Fruit fly (Drosophila melanogaster) whole organism, embryonic: Measurements from ENCODE around the gene CG15249.

ENCODE experiments used
- Bgb ChIP-seq: fragments of 200-800 bp; sonication (Bioruptor generic); IDR thresholded peaks from 2 replicates; pipeline ENCODE4 v1.3.6; 2022; ENCODE audit warnings: missing biosample characterization, missing genetic modification characterization; ENCODE audit not compliant: partially characterized antibody
- CG11723 ChIP-seq: fragments of 200-800 bp; sonication (Bioruptor generic); optimal IDR thresholded peaks from 2 replicates; lab custom pipeline; 2017; ENCODE audit warnings: missing biosample characterization, mild to moderate bottlenecking, missing genetic modification characterization
- CG12155 ChIP-seq: fragments of 200-800 bp; sonication (Bioruptor generic); optimal IDR thresholded peaks from 3 replicates; lab custom pipeline; 2016; ENCODE audit warnings: missing biosample characterization, missing genetic modification characterization
- CG13775 ChIP-seq: fragments of 200-800 bp; sonication (Bioruptor generic); optimal IDR thresholded peaks from 3 replicates; lab custom pipeline; 2017; ENCODE audit warnings: missing biosample characterization, mild to moderate bottlenecking, missing genetic modification characterization
- CG14667 ChIP-seq: fragments of 200-800 bp; sonication (Bioruptor generic); IDR thresholded peaks from 2 replicates; pipeline ENCODE4 v1.3.6; 2022; ENCODE audit warnings: missing biosample characterization, missing genetic modification characterization
- CG14860 ChIP-seq: fragments of 200-800 bp; sonication (Bioruptor generic); IDR thresholded peaks from 3 replicates; pipeline ENCODE4 v1.3.6; 2022; ENCODE audit warnings: missing biosample characterization, missing genetic modification characterization; ENCODE audit not compliant: partially characterized antibody
- CG15073 ChIP-seq: fragments of 200-800 bp; sonication (Bioruptor generic); optimal IDR thresholded peaks from 2 replicates; lab custom pipeline; 2016; ENCODE audit warnings: missing biosample characterization, missing genetic modification characterization
- CG15479 ChIP-seq: fragments of 200-800 bp; sonication (Bioruptor generic); optimal IDR thresholded peaks from 3 replicates; lab custom pipeline; 2019; ENCODE audit warnings: missing biosample characterization, mild to moderate bottlenecking, missing genetic modification characterization, moderate library complexity
- CG15696 ChIP-seq: fragments of 200-800 bp; sonication (Bioruptor generic); optimal IDR thresholded peaks from 2 replicates; lab custom pipeline; 2019; ENCODE audit warnings: missing biosample characterization, mild to moderate bottlenecking, missing genetic modification characterization, moderate library complexity
- CG17359 ChIP-seq: fragments of 200-800 bp; sonication (Bioruptor generic); optimal IDR thresholded peaks from 3 replicates; lab custom pipeline; 2018; ENCODE audit warnings: missing biosample characterization, mild to moderate bottlenecking, missing genetic modification characterization, moderate library complexity
- CG17802 ChIP-seq: fragments of 200-800 bp; sonication (Bioruptor generic); optimal IDR thresholded peaks from 2 replicates; lab custom pipeline; 2018; ENCODE audit warnings: missing biosample characterization, mild to moderate bottlenecking, missing genetic modification characterization, moderate library complexity
- CG31365 ChIP-seq: fragments of 200-800 bp; sonication (Bioruptor generic); optimal IDR thresholded peaks from 2 replicates; lab custom pipeline; 2018; ENCODE audit warnings: missing biosample characterization, mild to moderate bottlenecking, missing genetic modification characterization
- CG31441 ChIP-seq: fragments of 200-800 bp; sonication (Bioruptor generic); IDR thresholded peaks from 2 replicates; pipeline ENCODE4 v1.3.6; 2022; ENCODE audit warnings: missing biosample characterization, missing genetic modification characterization
- CG5180 ChIP-seq: fragments of 200-800 bp; sonication (Bioruptor generic); optimal IDR thresholded peaks from 3 replicates; lab custom pipeline; 2017; ENCODE audit warnings: missing biosample characterization, missing genetic modification characterization, mild to moderate bottlenecking, moderate library complexity, missing genetic modification reagents
- CG6854 ChIP-seq: fragments of 200-800 bp; sonication (Bioruptor generic); optimal IDR thresholded peaks from 3 replicates; lab custom pipeline; 2017; ENCODE audit warnings: missing biosample characterization, mild to moderate bottlenecking, missing genetic modification characterization
- CG7963 ChIP-seq: fragments of 200-800 bp; sonication (Bioruptor generic); IDR thresholded peaks from 3 replicates; pipeline ENCODE4 v1.3.6; 2022; ENCODE audit warnings: missing biosample characterization, missing genetic modification characterization; ENCODE audit not compliant: partially characterized antibody
- CG8944 ChIP-seq: fragments of 200-800 bp; sonication (Bioruptor generic); optimal IDR thresholded peaks from 3 replicates; lab custom pipeline; 2016; ENCODE audit warnings: missing biosample characterization, missing genetic modification characterization
- CG9215 ChIP-seq: fragments of 200-800 bp; sonication (Bioruptor generic); IDR thresholded peaks from 2 replicates; pipeline ENCODE4 v1.3.6; 2022; ENCODE audit warnings: missing biosample characterization, missing genetic modification characterization
- Deaf1 ChIP-seq: fragments of 200-800 bp; optimal IDR thresholded peaks from 3 replicates; lab custom pipeline; 2019; ENCODE audit warnings: missing biosample characterization, mild to moderate bottlenecking, missing genetic modification characterization, moderate library complexity
- Dek ChIP-seq: fragments of 200-800 bp; sonication (Bioruptor generic); optimal IDR thresholded peaks from 3 replicates; lab custom pipeline; 2019; ENCODE audit warnings: missing biosample characterization, mild to moderate bottlenecking, missing genetic modification characterization, moderate library complexity
- Dip2 ChIP-seq: fragments of 200-800 bp; sonication (Bioruptor generic); IDR thresholded peaks from 2 replicates; pipeline ENCODE4 v1.3.6; 2022; ENCODE audit warnings: missing biosample characterization, missing genetic modification characterization
- Doc3 ChIP-seq: fragments of 200-800 bp; sonication (Bioruptor generic); IDR thresholded peaks from 3 replicates; pipeline ENCODE4 v1.3.6; 2022; ENCODE audit warnings: missing biosample characterization, missing genetic modification characterization; ENCODE audit not compliant: partially characterized antibody
- E2f1 ChIP-seq: fragments of 200-800 bp; sonication (Bioruptor generic); IDR thresholded peaks from 2 replicates; pipeline ENCODE4 v1.3.6; 2022; ENCODE audit warnings: missing biosample characterization, missing genetic modification characterization
- Gug ChIP-seq: fragments of 200-800 bp; sonication (Bioruptor generic); IDR thresholded peaks from 4 replicates; pipeline ENCODE4 v1.3.6; 2022; ENCODE audit warnings: missing biosample characterization, missing genetic modification characterization
- HLH3B ChIP-seq: fragments of 200-800 bp; sonication (Bioruptor generic); IDR thresholded peaks from 2 replicates; pipeline ENCODE4 v1.3.6; 2022; ENCODE audit warnings: missing biosample characterization, missing genetic modification characterization
- Vsx1 ChIP-seq: fragments of 200-800 bp; sonication (Bioruptor generic); optimal IDR thresholded peaks from 2 replicates; lab custom pipeline; 2017; ENCODE audit warnings: missing biosample characterization, mild to moderate bottlenecking, missing genetic modification characterization, missing genetic modification reagents
- aop ChIP-seq: fragments of 200-800 bp; sonication (Bioruptor generic); IDR thresholded peaks from 2 replicates; pipeline ENCODE4 v1.3.6; 2022; ENCODE audit warnings: missing biosample characterization, missing genetic modification characterization
- bsh ChIP-seq, 2 experiments: fragments of 200-800 bp; sonication (Bioruptor generic); optimal IDR thresholded peaks; 2 replicates each; lab custom pipeline; 2017 to 2018; ENCODE audit warnings: mild to moderate bottlenecking in 2 of 2, missing biosample characterization in 2 of 2, missing genetic modification characterization in 2 of 2, moderate library complexity in 1 of 2
- caup ChIP-seq: fragments of 200-800 bp; sonication (Bioruptor generic); optimal IDR thresholded peaks from 3 replicates; lab custom pipeline; 2017; ENCODE audit warnings: missing biosample characterization, mild to moderate bottlenecking, missing genetic modification characterization, moderate library complexity; ENCODE audit not compliant: severe bottlenecking
- chm ChIP-seq: fragments of 200-800 bp; sonication (Bioruptor generic); IDR thresholded peaks from 2 replicates; pipeline ENCODE4 v1.3.6; 2022; ENCODE audit warnings: missing biosample characterization, missing genetic modification characterization
- crp ChIP-seq, 2 experiments: fragments of 200-800 bp; sonication (Bioruptor generic); optimal IDR thresholded peaks; 2 replicates in 1 of 2; 3 replicates in 1 of 2; lab custom pipeline; 2017; ENCODE audit warnings: missing biosample characterization in 2 of 2, missing genetic modification characterization in 2 of 2, mild to moderate bottlenecking in 1 of 2, moderate library complexity in 1 of 2
- da ChIP-seq: fragments of 200-800 bp; sonication (Bioruptor generic); optimal IDR thresholded peaks from 2 replicates; lab custom pipeline; 2016; ENCODE audit warnings: missing biosample characterization, missing genetic modification characterization
- exex ChIP-seq: fragments of 200-800 bp; sonication (Bioruptor generic); optimal IDR thresholded peaks from 4 replicates; lab custom pipeline; 2018; ENCODE audit warnings: missing biosample characterization, mild to moderate bottlenecking, missing genetic modification characterization, moderate library complexity
- ftz-f1 ChIP-seq: fragments of 200-800 bp; sonication (Bioruptor generic); optimal IDR thresholded peaks from 2 replicates; lab custom pipeline; 2016; ENCODE audit warnings: missing biosample characterization, missing genetic modification characterization
- fu2 ChIP-seq: fragments of 200-800 bp; sonication (Bioruptor generic); optimal IDR thresholded peaks from 2 replicates; lab custom pipeline; 2016; ENCODE audit warnings: missing biosample characterization, missing genetic modification characterization
- gem ChIP-seq: fragments of 200-800 bp; sonication (Bioruptor generic); optimal IDR thresholded peaks from 2 replicates; lab custom pipeline; 2019; ENCODE audit warnings: missing biosample characterization, mild to moderate bottlenecking, missing genetic modification characterization, moderate library complexity
- jigr1 ChIP-seq: fragments of 200-800 bp; sonication (Bioruptor generic); IDR thresholded peaks from 3 replicates; pipeline ENCODE4 v1.3.6; 2022; ENCODE audit warnings: missing biosample characterization, missing genetic modification characterization
- lov ChIP-seq, 2 experiments: fragments of 200-800 bp in 1 of 2; fragments of >200 bp in 1 of 2; sonication (Bioruptor generic) in 1 of 2; IDR thresholded peaks in 1 of 2; optimal IDR thresholded peaks in 1 of 2; 2 replicates in 1 of 2; 3 replicates in 1 of 2; pipeline versions ENCODE4 v1.3.6 to Lab custom; 2017 to 2022; ENCODE audit warnings: missing biosample characterization in 1 of 2, missing genetic modification characterization in 1 of 2
- mirr ChIP-seq: fragments of 200-800 bp; sonication (Bioruptor generic); optimal IDR thresholded peaks from 3 replicates; lab custom pipeline; 2018; ENCODE audit warnings: missing biosample characterization, mild to moderate bottlenecking, missing genetic modification characterization
- odd ChIP-seq: fragments of 200-800 bp; sonication (Bioruptor generic); optimal IDR thresholded peaks from 2 replicates; lab custom pipeline; 2017; ENCODE audit warnings: missing biosample characterization, mild to moderate bottlenecking, missing genetic modification characterization
- pb ChIP-seq: fragments of 200-800 bp; sonication (Bioruptor generic); optimal IDR thresholded peaks from 3 replicates; lab custom pipeline; 2016; ENCODE audit warnings: missing biosample characterization, missing genetic modification characterization
- sens-2 ChIP-seq: fragments of 200-800 bp; sonication (Bioruptor generic); IDR thresholded peaks from 2 replicates; pipeline ENCODE4 v1.3.6; 2022; ENCODE audit warnings: missing biosample characterization, missing genetic modification characterization
- ssp ChIP-seq: fragments of 200-800 bp; sonication (Bioruptor generic); IDR thresholded peaks from 2 replicates; pipeline ENCODE4 v1.3.6; 2022; ENCODE audit warnings: missing biosample characterization, missing genetic modification characterization
- tgo ChIP-seq: fragments of 200-800 bp; sonication (Bioruptor generic); IDR thresholded peaks from 3 replicates; pipeline ENCODE4 v1.3.6; 2022; ENCODE audit warnings: missing biosample characterization, missing genetic modification characterization
- tio ChIP-seq: fragments of 200-800 bp; sonication (Bioruptor generic); optimal IDR thresholded peaks from 2 replicates; lab custom pipeline; 2017; ENCODE audit warnings: missing biosample characterization, missing genetic modification characterization, inconsistent platforms
- tll ChIP-seq, 2 experiments: fragments of 200-800 bp in 1 of 2; fragments of >200 bp in 1 of 2; sonication (Bioruptor generic) in 1 of 2; optimal IDR thresholded peaks; 2 replicates each; lab custom pipeline; 2017 to 2019; ENCODE audit warnings: missing biosample characterization in 2 of 2, missing genetic modification characterization in 2 of 2, mild to moderate bottlenecking in 1 of 2, moderate library complexity in 1 of 2
- twi ChIP-seq: fragments of 200-800 bp; optimal IDR thresholded peaks from 2 replicates; lab custom pipeline; 2019; ENCODE audit warnings: missing biosample characterization, mild to moderate bottlenecking, missing genetic modification characterization, moderate library complexity
- tx ChIP-seq: fragments of 200-800 bp; sonication (Bioruptor generic); optimal IDR thresholded peaks from 2 replicates; lab custom pipeline; 2016; ENCODE audit warnings: missing biosample characterization, missing genetic modification characterization
- vfl ChIP-seq: fragments of 200-800 bp; sonication (Bioruptor generic); optimal IDR thresholded peaks from 2 replicates; lab custom pipeline; 2016; ENCODE audit warnings: missing biosample characterization, missing genetic modification characterization

Gene CG15249

DNA sequence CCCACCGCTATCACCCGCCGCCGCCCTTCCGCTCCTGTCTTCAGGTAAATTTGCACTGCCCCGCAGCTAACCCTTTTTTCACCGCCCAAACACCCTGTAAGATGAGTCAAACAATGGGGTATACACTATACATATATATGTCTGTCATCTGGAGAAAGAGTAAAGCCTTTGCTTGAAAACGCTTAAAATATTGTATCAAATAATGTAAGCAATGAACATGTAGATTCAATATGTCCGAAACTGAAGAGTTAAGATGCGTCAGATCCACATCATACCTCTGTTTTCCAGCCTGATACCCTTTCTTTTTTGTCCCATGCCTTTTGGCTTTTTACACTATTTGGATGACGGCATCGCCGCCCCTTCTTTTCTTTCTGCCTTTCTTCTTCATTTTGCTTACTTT is 6.6 kb downstream of the CG15249 start (continued):
- TF ChIP-seq CG17802 (tag; lab: Kevin White, UChicago) (no peak), ssp (GFP tag; lab: Robert Waterston, UW) (peak; percentile 34; the same call in 1 of the 2 replicates), lov (optimal IDR thresholded peaks at IDR 0.05; lab: Kevin White, UChicago) (no peak), lov (GFP tag; IDR thresholded peaks at IDR 0.05; lab: Robert Waterston, UW) (0 out of 3 replicates have a peak, but pooled peaks have one; percentile 20), twi (tag; lab: Kevin White, UChicago) (no peak), CG9215 (GFP tag; lab: Robert Waterston, UW) (peak; percentile 37; the same call in 1 of the 2 replicates), CG6854 (GFP tag; lab: Kevin White, UChicago) (no peak), CG11723 (no peak), gem (tag; lab: Kevin White, UChicago) (peak; percentile 49), tll (GFP tag; optimal IDR thresholded peaks at IDR 0.05; lab: Kevin White, UChicago) (no peak), CG31365 (no peak), odd (GFP tag; lab: Kevin White, UChicago) (no peak), CG31441 (GFP tag; lab: Robert Waterston, UW) (0 out of 2 replicates have a peak, but pooled peaks have one; percentile 32), aop (GFP tag; lab: Robert Waterston, UW) (no peak), caup (GFP tag; lab: Kevin White, UChicago) (peak; percentile 4), CG15479 (GFP tag; lab: Kevin White, UChicago) (no peak), Dip2 (GFP tag; lab: Robert Waterston, UW) (no peak), exex (no peak), Dek (tag; lab: Kevin White, UChicago) (no peak), Bgb (no peak), vfl (GFP tag; lab: Kevin White, UChicago) (no peak), E2f1 (GFP tag; lab: Robert Waterston, UW) (peak; percentile 61), mirr (GFP tag; lab: Kevin White, UChicago) (no peak), CG5180 (GFP tag; lab: Kevin White, UChicago) (no peak), bsh (GFP tag; optimal IDR thresholded peaks at IDR 0.05; lab: Kevin White, UChicago) (peak in 1 of 2 experiments; percentile 50), da (GFP tag; lab: Kevin White, UChicago) (no peak), CG15073 (GFP tag; lab: Kevin White, UChicago) (no peak), CG15696 (tag; lab: Kevin White, UChicago) (no peak), crp (GFP tag; optimal IDR thresholded peaks at IDR 0.05; lab: Kevin White, UChicago) (no peak), CG14667 (GFP tag; lab: Robert Waterston, UW) (0 out of 2 replicates have a peak, but pooled peaks have one; percentile 19), tio (GFP tag; lab: Kevin White, UChicago) (no peak), chm (GFP tag; lab: Robert Waterston, UW) (no peak), CG14860 (GFP tag; lab: Robert Waterston, UW) (no peak), pb (GFP tag; lab: Kevin White, UChicago) (no peak), CG12155 (GFP tag; lab: Kevin White, UChicago) (no peak), Vsx1 (GFP tag; lab: Kevin White, UChicago) (no peak), tgo (GFP tag; lab: Robert Waterston, UW) (peak; percentile 52; the same call in 2 of the 3 replicates), CG17359 (tag; lab: Kevin White, UChicago) (peak; percentile 54), HLH3B (GFP tag; lab: Robert Waterston, UW) (peak; percentile 42; the same call in 1 of the 2 replicates), Gug (GFP tag; lab: Robert Waterston, UW) (peak; percentile 42; the same call in 1 of the 4 replicates), CG13775 (GFP tag; lab: Kevin White, UChicago) (no peak), ftz-f1 (no peak), Deaf1 (no peak), sens-2 (GFP tag; lab: Robert Waterston, UW) (peak; percentile 46; the same call in 1 of the 2 replicates), tx (GFP tag; lab: Kevin White, UChicago) (no peak), CG7963 (GFP tag; lab: Robert Waterston, UW) (no peak), fu2 (no peak), Doc3 (no peak), CG8944 (no peak), jigr1 (GFP tag; lab: Robert Waterston, UW) (no peak)
